Fruit fly (Drosophila melanogaster) whole organism, pupa: ENCODE results near the gene step.

ENCODE experiments used
- CG10348 ChIP-seq: fragments of 200-800 bp; sonication (Bioruptor generic); IDR thresholded peaks from 2 replicates; pipeline ENCODE4 v1.3.6; 2022; ENCODE audit warnings: missing biosample characterization, missing genetic modification characterization
- CG12605 ChIP-seq: fragments of 200-800 bp; sonication (Bioruptor generic); IDR thresholded peaks from 2 replicates; pipeline ENCODE4 v1.3.6; 2022; ENCODE audit warnings: missing biosample characterization, missing genetic modification characterization
- CG13204 ChIP-seq: fragments of 200-800 bp; sonication (Bioruptor generic); optimal IDR thresholded peaks from 2 replicates; lab custom pipeline; 2018; ENCODE audit warnings: missing biosample characterization, mild to moderate bottlenecking, missing genetic modification characterization, moderate library complexity
- CG14655 ChIP-seq: fragments of 200-800 bp; sonication (Bioruptor generic); optimal IDR thresholded peaks from 3 replicates; lab custom pipeline; 2017; ENCODE audit warnings: mild to moderate bottlenecking, missing biosample characterization, missing genetic modification reagents, missing genetic modification characterization
- CG34367 ChIP-seq: fragments of 200-800 bp; sonication (Bioruptor generic); optimal IDR thresholded peaks from 2 replicates; lab custom pipeline; 2018; ENCODE audit warnings: missing biosample characterization, mild to moderate bottlenecking, missing genetic modification characterization
- CG4496 ChIP-seq: fragments of 200-800 bp; sonication (Bioruptor generic); IDR thresholded peaks from 3 replicates; pipeline ENCODE4 v1.3.6; 2022; ENCODE audit warnings: missing biosample characterization, missing genetic modification characterization
- CG8301 ChIP-seq: fragments of 200-800 bp; sonication (Bioruptor generic); optimal IDR thresholded peaks from 2 replicates; lab custom pipeline; 2018; ENCODE audit warnings: missing biosample characterization, mild to moderate bottlenecking, missing genetic modification characterization
- D1 ChIP-seq: fragments of 200-800 bp; sonication (Bioruptor generic); optimal IDR thresholded peaks from 2 replicates; lab custom pipeline; 2018; ENCODE audit warnings: missing biosample characterization, mild to moderate bottlenecking, missing genetic modification characterization, moderate library complexity
- EcR ChIP-seq: fragments of 200-800 bp; sonication (Bioruptor generic); optimal IDR thresholded peaks from 3 replicates; lab custom pipeline; 2019; ENCODE audit warnings: missing biosample characterization, missing genetic modification characterization, mild to moderate bottlenecking, moderate library complexity, missing genetic modification reagents
- Pif1A ChIP-seq: fragments of 200-800 bp; sonication (Bioruptor generic); optimal IDR thresholded peaks from 3 replicates; lab custom pipeline; 2016; ENCODE audit warnings: missing biosample characterization, missing genetic modification characterization
- Snoo ChIP-seq: fragments of 200-800 bp; sonication (Bioruptor generic); optimal IDR thresholded peaks from 3 replicates; lab custom pipeline; 2017; ENCODE audit warnings: missing biosample characterization, mild to moderate bottlenecking, missing genetic modification characterization, inconsistent platforms
- gl ChIP-seq: fragments of 200-800 bp; sonication (Bioruptor generic); optimal IDR thresholded peaks from 2 replicates; lab custom pipeline; 2018; ENCODE audit warnings: missing biosample characterization, mild to moderate bottlenecking, missing genetic modification characterization
- rn ChIP-seq: fragments of 200-800 bp; sonication (Bioruptor generic); IDR thresholded peaks from 2 replicates; pipeline ENCODE4 v1.3.6; 2022; ENCODE audit warnings: missing biosample characterization, missing genetic modification characterization

DNA sequence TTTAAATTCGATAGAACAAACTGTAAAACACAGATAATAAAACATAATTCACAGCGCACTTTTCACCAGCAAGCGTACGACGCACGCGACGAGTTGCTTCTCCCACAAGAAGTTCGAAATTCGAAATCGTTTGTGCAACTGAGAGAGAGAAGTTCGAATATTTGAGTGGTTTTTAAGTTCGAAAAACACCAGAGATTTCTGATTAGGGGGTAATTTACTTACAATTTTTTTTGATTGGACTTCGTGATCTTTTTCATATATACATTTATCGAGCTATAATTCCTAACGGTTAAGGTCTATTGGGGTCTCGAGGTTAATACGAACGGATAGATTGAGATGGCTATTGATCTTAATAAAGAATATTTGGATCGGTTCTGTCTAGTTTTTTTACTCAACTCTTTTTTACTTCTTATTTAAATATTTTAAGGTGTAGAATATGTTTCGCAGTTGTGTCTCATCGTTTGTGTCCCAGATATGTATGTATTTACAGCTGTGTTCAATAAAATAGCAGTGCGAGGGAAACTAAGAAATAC is 38.1 kb upstream of the step start, which contains the start of gene CG31612:
- TF ChIP-seq CG10348 (GFP tag; lab: Robert Waterston, UW) (no peak), gl (tag; lab: Kevin White, UChicago) (no peak), CG14655 (GFP tag; lab: Kevin White, UChicago) (no peak), Pif1A (GFP tag; lab: Kevin White, UChicago) (no peak), CG13204 (GFP tag; lab: Kevin White, UChicago) (no peak), Snoo (tag; lab: Kevin White, UChicago) (no peak), EcR (no peak), CG34367 (tag; lab: Kevin White, UChicago) (no peak), CG12605 (no peak), CG4496 (GFP tag; lab: Robert Waterston, UW) (no peak; the same call in 2 of the 3 replicates), CG8301 (tag; lab: Kevin White, UChicago) (no peak), rn (GFP tag; lab: Robert Waterston, UW) (no peak), D1 (tag; lab: Kevin White, UChicago) (no peak)
